Worm (Caenorhabditis elegans): Measurements from ENCODE around the gene tomm-7.
A peak's percentile ranks its signal among the peaks of the same experiment; 100 is the strongest.

tomm-7 gene

ce11 chrIII:7855468-7855867, 3.9 kb upstream of the tomm-7 start:
- TF ChIP-seq lsy-2 (tag; optimal IDR thresholded peaks at IDR 0.05) (no peak), ztf-11 (tag; optimal IDR thresholded peaks at IDR 0.05) (no peak), nhr-12 (tag; optimal IDR thresholded peaks at IDR 0.05) (no peak), snpc-4 (tag; optimal IDR thresholded peaks at IDR 0.05) (no peak), sptf-1 (tag; optimal IDR thresholded peaks at IDR 0.05) (no peak), M03D4.4 (tag; optimal IDR thresholded peaks at IDR 0.05) (no peak)

- TF ChIP-seq nhr-76 (tag; optimal IDR thresholded peaks at IDR 0.05) (no peak), unc-62 (GFP tag; optimal IDR thresholded peaks at IDR 0.05) (no peak), ztf-11 (tag; optimal IDR thresholded peaks at IDR 0.05) (no peak), blmp-1 (tag; optimal IDR thresholded peaks at IDR 0.05) (no peak), ces-1 (GFP tag; optimal IDR thresholded peaks at IDR 0.05) (no peak), lsy-2 (tag; optimal IDR thresholded peaks at IDR 0.05) (no peak), elt-3 (tag; optimal IDR thresholded peaks at IDR 0.05) (no peak), nhr-2 (tag; optimal IDR thresholded peaks at IDR 0.05) (no peak), nhr-12 (tag; optimal IDR thresholded peaks at IDR 0.05) (no peak), M03D4.4 (tag; optimal IDR thresholded peaks at IDR 0.05) (no peak), flh-1 (GFP tag; optimal IDR thresholded peaks at IDR 0.05) (no peak), elt-1 (tag; optimal IDR thresholded peaks at IDR 0.05; ENCODE audit: borderline replicate concordance, insufficient read depth) (no peak), tbx-8 (GFP tag; optimal IDR thresholded peaks at IDR 0.05) (no peak), unc-39 (tag; optimal IDR thresholded peaks at IDR 0.05) (no peak)
Observed at ce11 chrIII:7857142-7857541, 2.3 kb upstream of the tomm-7 start, which contains the start of gene tag-307. tag-307 (minus strand) TSS chrIII:7857242.

ce11 chrIII:7858407-7859029, 895 bp upstream of the tomm-7 start, which contains the start of the genes coq-5 and ufm-1:
coq-5 (minus strand) TSS chrIII:7858457.
ufm-1 (plus strand) TSS chrIII:7858979.
- TF ChIP-seq M03D4.4 (tag; optimal IDR thresholded peaks at IDR 0.05): no peak
- TF ChIP-seq nhr-76 (tag; optimal IDR thresholded peaks at IDR 0.05): no peak
- peak; percentile 10 for TF ChIP-seq ces-1 (GFP tag; optimal IDR thresholded peaks at IDR 0.05)
- TF ChIP-seq snpc-4 (tag; optimal IDR thresholded peaks at IDR 0.05): no peak
- no peak for TF ChIP-seq pha-4 (tag; optimal IDR thresholded peaks at IDR 0.05)
- no peak for TF ChIP-seq blmp-1 (tag; optimal IDR thresholded peaks at IDR 0.05)
- no peak for TF ChIP-seq flh-1 (GFP tag; optimal IDR thresholded peaks at IDR 0.05)
- TF ChIP-seq bed-3 (GFP tag; optimal IDR thresholded peaks at IDR 0.05): no peak

ce11 chrIII:7860885-7861284, 1.5 kb downstream of the tomm-7 start, which contains the start of gene cuc-1:
cuc-1 (minus strand) TSS chrIII:7860985.
- TF ChIP-seq unc-62 (GFP tag; optimal IDR thresholded peaks at IDR 0.05): no peak
- TF ChIP-seq M03D4.4 (tag; optimal IDR thresholded peaks at IDR 0.05): no peak
- TF ChIP-seq ces-1 (GFP tag; optimal IDR thresholded peaks at IDR 0.05): no peak
- TF ChIP-seq zip-8 (tag; optimal IDR thresholded peaks at IDR 0.05): peak; percentile 36

ce11 chrIII:7861535-7862120, 2.2 kb downstream of the tomm-7 start, which contains the start of gene snr-5:
snr-5 (plus strand) TSS chrIII:7862070.
- TF ChIP-seq lin-32 (GFP tag; optimal IDR thresholded peaks at IDR 0.05): no peak

- TF ChIP-seq snpc-4 (tag; optimal IDR thresholded peaks at IDR 0.05) (no peak), lin-13 (tag; optimal IDR thresholded peaks at IDR 0.05) (no peak), elt-3 (tag; optimal IDR thresholded peaks at IDR 0.05) (no peak), mls-2 (tag; optimal IDR thresholded peaks at IDR 0.05) (no peak), nhr-28 (tag; optimal IDR thresholded peaks at IDR 0.05) (no peak), pha-4 (tag; optimal IDR thresholded peaks at IDR 0.05) (no peak), lsy-2 (tag; optimal IDR thresholded peaks at IDR 0.05) (no peak)
Observed at ce11 chrIII:7865238-7865761, 5.9 kb downstream of the tomm-7 start, which contains the start of gene slc-17.3. slc-17.3 (minus strand) TSS chrIII:7865288.

ce11 chrIII:7866189-7866588, 6.8 kb downstream of the tomm-7 start, which contains the start of gene cup-4:
cup-4 (plus strand) TSS chrIII:7866489.
- no peak for TF ChIP-seq ztf-11 (tag; optimal IDR thresholded peaks at IDR 0.05)
- no peak for TF ChIP-seq ham-2 (GFP tag; optimal IDR thresholded peaks at IDR 0.05)
- TF ChIP-seq lin-13 (tag; optimal IDR thresholded peaks at IDR 0.05): no peak
- no peak for TF ChIP-seq tbx-8 (GFP tag; optimal IDR thresholded peaks at IDR 0.05)
- no peak for TF ChIP-seq drap-1 (GFP tag; optimal IDR thresholded peaks at IDR 0.05)
- TF ChIP-seq ceh-39 (tag; optimal IDR thresholded peaks at IDR 0.05): no peak
- TF ChIP-seq elt-1 (tag; optimal IDR thresholded peaks at IDR 0.05; ENCODE audit: borderline replicate concordance, insufficient read depth): no peak
- no peak for TF ChIP-seq nhr-76 (tag; optimal IDR thresholded peaks at IDR 0.05)
- TF ChIP-seq snpc-4 (tag; optimal IDR thresholded peaks at IDR 0.05): no peak
- TF ChIP-seq blmp-1 (tag; optimal IDR thresholded peaks at IDR 0.05): no peak
- no peak for TF ChIP-seq unc-62 (GFP tag; optimal IDR thresholded peaks at IDR 0.05)
- no peak for TF ChIP-seq nhr-2 (tag; optimal IDR thresholded peaks at IDR 0.05)
- TF ChIP-seq pha-4 (tag; optimal IDR thresholded peaks at IDR 0.05): no peak
- TF ChIP-seq lsy-2 (tag; optimal IDR thresholded peaks at IDR 0.05): no peak
- TF ChIP-seq M03D4.4 (tag; optimal IDR thresholded peaks at IDR 0.05): no peak
- TF ChIP-seq mls-2 (tag; optimal IDR thresholded peaks at IDR 0.05): no peak
- no peak for TF ChIP-seq nhr-28 (tag; optimal IDR thresholded peaks at IDR 0.05)
- TF ChIP-seq lin-32 (GFP tag; optimal IDR thresholded peaks at IDR 0.05): no peak
- TF ChIP-seq ceh-83 (GFP tag; optimal IDR thresholded peaks at IDR 0.05): no peak
- TF ChIP-seq bed-3 (GFP tag; optimal IDR thresholded peaks at IDR 0.05): no peak

All from whole organism, mixed stage, embryonic.